Worm (Caenorhabditis elegans): ENCODE measurements around the gene T25B9.3.

T25B9.3 gene

ce11 chrIV:10706090-10706489 lies 38.5 kb upstream of the T25B9.3 start, which contains the start of gene R102.6:
Gene R102.6, minus strand, starts transcription at chrIV:10706190.
- no peak for TF ChIP-seq unc-62 (GFP tag; optimal IDR thresholded peaks at IDR 0.05)
- TF ChIP-seq dmd-4 (tag; optimal IDR thresholded peaks at IDR 0.05): no peak
- no peak for TF ChIP-seq ceh-82 (tag; optimal IDR thresholded peaks at IDR 0.05)
- no peak for TF ChIP-seq F13H6.1 (tag; optimal IDR thresholded peaks at IDR 0.05)
- no peak for TF ChIP-seq mdl-1 (tag; optimal IDR thresholded peaks at IDR 0.05)
- no peak for TF ChIP-seq unc-55 (GFP tag; optimal IDR thresholded peaks at IDR 0.05)
- TF ChIP-seq fos-1 (tag; optimal IDR thresholded peaks at IDR 0.05): no peak
- no peak for TF ChIP-seq ZK546.5 (tag; optimal IDR thresholded peaks at IDR 0.05)
- TF ChIP-seq zag-1 (tag; optimal IDR thresholded peaks at IDR 0.05): no peak
- no peak for TF ChIP-seq elt-1 (tag; optimal IDR thresholded peaks at IDR 0.05)
- TF ChIP-seq ztf-1 (GFP tag; conservative IDR thresholded peaks at IDR 0.05): no peak
- no peak for TF ChIP-seq lin-11 (tag; optimal IDR thresholded peaks at IDR 0.05)
- TF ChIP-seq unc-39 (tag; optimal IDR thresholded peaks at IDR 0.05): no peak
- no peak for TF ChIP-seq sma-3 (GFP tag; optimal IDR thresholded peaks at IDR 0.05)
- TF ChIP-seq aly-2 (tag; optimal IDR thresholded peaks at IDR 0.05): no peak
- TF ChIP-seq lin-39 (tag; optimal IDR thresholded peaks at IDR 0.05): no peak
- TF ChIP-seq nhr-129 (tag; optimal IDR thresholded peaks at IDR 0.05): no peak

DNA sequence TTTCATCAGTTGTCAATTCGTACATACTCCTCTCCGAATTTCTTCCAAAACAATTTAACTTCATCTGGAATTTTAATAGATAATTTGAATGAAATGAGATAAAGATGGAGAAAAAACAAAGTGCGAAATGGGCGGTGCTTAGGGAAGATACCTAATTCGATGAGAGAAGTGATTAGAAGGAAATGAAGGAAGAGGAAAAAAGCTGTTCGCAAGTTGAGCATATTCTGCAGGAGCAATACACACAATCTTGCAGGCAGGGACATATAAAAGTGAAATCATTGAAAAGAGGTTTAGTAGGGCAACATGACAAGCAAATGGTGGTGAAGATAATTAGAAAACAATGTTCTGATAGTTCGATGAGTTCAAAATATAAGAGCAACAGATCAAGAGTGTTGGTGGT lies 32.8 kb upstream of the T25B9.3 start, which contains the start of gene glb-21:
glb-21 (minus strand) TSS at position 66 of the 400 bp plus-strand sequence.
- TF ChIP-seq gmeb-1 (tag; optimal IDR thresholded peaks at IDR 0.05) (no peak), R02D3.7 (tag; optimal IDR thresholded peaks at IDR 0.05) (no peak), Y55F3AM.14 (GFP tag; optimal IDR thresholded peaks at IDR 0.05) (no peak), nhr-10 (tag; optimal IDR thresholded peaks at IDR 0.05) (no peak), nhr-11 (tag; optimal IDR thresholded peaks at IDR 0.05) (no peak), nhr-25 (tag; optimal IDR thresholded peaks at IDR 0.05) (no peak), peb-1 (tag; optimal IDR thresholded peaks at IDR 0.05) (no peak), nhr-21 (tag; optimal IDR thresholded peaks at IDR 0.05) (no peak), lin-39 (tag; optimal IDR thresholded peaks at IDR 0.05) (no peak), C34F6.9 (tag; optimal IDR thresholded peaks at IDR 0.05) (no peak), egl-27 (tag; optimal IDR thresholded peaks at IDR 0.05) (no peak)

DNA sequence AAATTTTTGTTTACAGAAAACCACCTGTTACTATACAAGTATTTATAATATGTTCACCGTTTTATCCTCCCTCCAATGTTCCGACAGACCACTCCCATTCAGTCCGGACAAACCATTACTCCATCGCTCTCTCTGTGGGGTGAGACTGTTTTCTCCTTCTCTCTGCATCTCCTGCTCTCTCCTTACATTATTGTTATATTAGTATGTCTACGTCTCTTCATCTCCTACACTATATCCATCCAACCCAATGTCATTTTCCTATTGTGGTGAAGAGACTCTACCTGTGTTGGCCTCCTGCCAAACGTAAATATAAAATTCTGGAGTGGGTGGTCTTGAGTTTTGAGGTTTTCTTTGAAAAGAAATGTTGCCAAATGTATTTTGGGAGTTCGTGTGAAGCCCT lies 30.0 kb upstream of the T25B9.3 start:
- TF ChIP-seq egl-27 (tag; optimal IDR thresholded peaks at IDR 0.05) (peak; percentile 21), C34F6.9 (tag; optimal IDR thresholded peaks at IDR 0.05) (peak; percentile 13), ceh-82 (tag; optimal IDR thresholded peaks at IDR 0.05) (no peak), sma-9 (GFP tag; optimal IDR thresholded peaks at IDR 0.05) (peak; percentile 46), sma-9 (tag; optimal IDR thresholded peaks at IDR 0.05) (no peak), sma-3 (GFP tag; optimal IDR thresholded peaks at IDR 0.05) (peak; percentile 8), fos-1 (tag; optimal IDR thresholded peaks at IDR 0.05) (peak; percentile 43), mab-5 (tag; optimal IDR thresholded peaks at IDR 0.05) (no peak), nhr-12 (tag; optimal IDR thresholded peaks at IDR 0.05) (no peak), gmeb-1 (tag; optimal IDR thresholded peaks at IDR 0.05) (peak; percentile 21), nhr-129 (tag; optimal IDR thresholded peaks at IDR 0.05) (peak; percentile 60), nhr-25 (tag; optimal IDR thresholded peaks at IDR 0.05) (peak; percentile 6)

ce11 chrIV:10716348-10716747 lies 28.2 kb upstream of the T25B9.3 start, which contains the start of gene ncx-3:
Gene ncx-3, plus strand, starts transcription at chrIV:10716648.
- TF ChIP-seq R02D3.7 (tag; optimal IDR thresholded peaks at IDR 0.05): no peak
- TF ChIP-seq nhr-6 (tag; optimal IDR thresholded peaks at IDR 0.05): no peak
- no peak for TF ChIP-seq sma-3 (GFP tag; optimal IDR thresholded peaks at IDR 0.05)
- TF ChIP-seq gmeb-1 (tag; optimal IDR thresholded peaks at IDR 0.05): no peak
- no peak for TF ChIP-seq unc-62 (GFP tag; optimal IDR thresholded peaks at IDR 0.05)
- no peak for TF ChIP-seq F13H6.1 (tag; optimal IDR thresholded peaks at IDR 0.05)
- TF ChIP-seq nhr-21 (tag; optimal IDR thresholded peaks at IDR 0.05): no peak

DNA sequence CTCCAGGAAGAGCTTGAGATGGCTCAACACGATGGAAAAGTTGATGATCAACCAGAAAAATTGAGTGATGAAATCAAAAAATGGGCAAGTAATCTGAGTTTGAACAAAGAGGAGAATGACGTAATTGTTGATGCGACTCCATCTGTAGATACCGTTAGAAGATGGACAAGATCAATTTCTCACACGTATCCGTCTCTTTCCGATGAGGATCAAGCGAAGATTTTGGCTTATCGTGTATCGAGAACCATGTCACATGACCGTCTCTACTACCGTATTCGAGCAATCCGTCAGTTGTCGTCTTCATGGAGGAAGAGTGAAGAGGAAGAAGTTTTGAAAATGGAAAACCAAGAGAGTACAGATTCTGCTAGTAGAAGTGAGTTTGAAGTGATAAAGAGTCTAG lies 26.5 kb upstream of the T25B9.3 start:
- TF ChIP-seq nhr-129 (tag; optimal IDR thresholded peaks at IDR 0.05) (no peak), elt-1 (tag; optimal IDR thresholded peaks at IDR 0.05) (peak; percentile 25), unc-62 (GFP tag; optimal IDR thresholded peaks at IDR 0.05) (no peak)

ce11 chrIV:10718865-10719264 lies 25.7 kb upstream of the T25B9.3 start:
- TF ChIP-seq blmp-1 (tag; optimal IDR thresholded peaks at IDR 0.05; ENCODE audit: insufficient read depth) (no peak), skn-1 (tag; optimal IDR thresholded peaks at IDR 0.05) (no peak), nhr-237 (tag; optimal IDR thresholded peaks at IDR 0.05) (no peak), nhr-12 (tag; optimal IDR thresholded peaks at IDR 0.05) (no peak), dmd-4 (tag; optimal IDR thresholded peaks at IDR 0.05) (no peak), ceh-16 (tag; optimal IDR thresholded peaks at IDR 0.05) (no peak), mab-5 (tag; optimal IDR thresholded peaks at IDR 0.05) (no peak), ztf-11 (tag; optimal IDR thresholded peaks at IDR 0.05) (no peak), snpc-4 (tag; optimal IDR thresholded peaks at IDR 0.05) (no peak), ZK546.5 (tag; optimal IDR thresholded peaks at IDR 0.05) (no peak), ama-1 (optimal IDR thresholded peaks at IDR 0.05) (no peak), ztf-1 (GFP tag; conservative IDR thresholded peaks at IDR 0.05) (no peak), alr-1 (tag; optimal IDR thresholded peaks at IDR 0.05) (no peak), nhr-10 (tag; optimal IDR thresholded peaks at IDR 0.05) (no peak), nhr-25 (tag; optimal IDR thresholded peaks at IDR 0.05) (no peak), gmeb-1 (tag; optimal IDR thresholded peaks at IDR 0.05) (no peak)
